Fruit fly (Drosophila melanogaster): Measurements from ENCODE around the gene CG3603.

dm6 chrX:2984902-2985772 is 37.3 kb downstream of the CG3603 start:
- TF ChIP-seq CG8478 (optimal IDR thresholded peaks at IDR 0.05) = no peak
- no peak for TF ChIP-seq CTCF (optimal IDR thresholded peaks at IDR 0.05)
